Worm (Caenorhabditis elegans): ENCODE data around the gene Y42H9AR.5.

Gene Y42H9AR.5

DNA sequence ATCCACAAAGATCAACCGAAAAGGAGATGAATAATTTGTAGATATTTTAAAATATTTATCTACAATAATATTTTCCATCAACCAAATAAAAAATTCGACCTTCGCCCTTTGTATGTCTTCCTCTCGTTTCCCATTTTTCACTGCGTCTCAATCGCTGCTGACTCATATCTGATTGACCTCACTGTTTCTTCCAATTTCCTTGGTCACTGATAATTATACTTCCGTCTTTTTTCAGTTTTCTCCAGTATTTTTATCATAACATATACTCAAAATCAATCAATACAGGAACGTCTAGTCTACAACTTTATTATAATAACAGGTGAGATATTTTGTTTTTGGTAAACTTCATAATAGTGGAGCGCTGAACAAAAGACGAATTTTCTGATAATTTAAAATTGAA, 36.7 kb downstream of the Y42H9AR.5 start, which contains the start of gene pmk-3 (continued):
- TF ChIP-seq mep-1 (tag; optimal IDR thresholded peaks at IDR 0.05) (peak; percentile 19), nhr-28 (tag; optimal IDR thresholded peaks at IDR 0.05) (peak; percentile 61), gei-8 (GFP tag; optimal IDR thresholded peaks at IDR 0.05) (no peak), nhr-237 (tag; optimal IDR thresholded peaks at IDR 0.05) (no peak), egl-27 (tag; optimal IDR thresholded peaks at IDR 0.05) (no peak), dmd-9 (GFP tag; IDR thresholded peaks at IDR 0.05) (no peak), ceh-20 (GFP tag; IDR thresholded peaks at IDR 0.05) (no peak), daf-12 (tag; optimal IDR thresholded peaks at IDR 0.05) (no peak), nhr-48 (tag; optimal IDR thresholded peaks at IDR 0.05) (no peak), attf-4 (tag; optimal IDR thresholded peaks at IDR 0.05) (no peak), pha-4 (GFP tag; IDR thresholded peaks at IDR 0.05) (no peak), pha-4 (tag; optimal IDR thresholded peaks at IDR 0.05) (no peak), mdt-29 (GFP tag; IDR thresholded peaks at IDR 0.05) (no peak), T20F7.1 (GFP tag; optimal IDR thresholded peaks at IDR 0.05) (no peak)

DNA sequence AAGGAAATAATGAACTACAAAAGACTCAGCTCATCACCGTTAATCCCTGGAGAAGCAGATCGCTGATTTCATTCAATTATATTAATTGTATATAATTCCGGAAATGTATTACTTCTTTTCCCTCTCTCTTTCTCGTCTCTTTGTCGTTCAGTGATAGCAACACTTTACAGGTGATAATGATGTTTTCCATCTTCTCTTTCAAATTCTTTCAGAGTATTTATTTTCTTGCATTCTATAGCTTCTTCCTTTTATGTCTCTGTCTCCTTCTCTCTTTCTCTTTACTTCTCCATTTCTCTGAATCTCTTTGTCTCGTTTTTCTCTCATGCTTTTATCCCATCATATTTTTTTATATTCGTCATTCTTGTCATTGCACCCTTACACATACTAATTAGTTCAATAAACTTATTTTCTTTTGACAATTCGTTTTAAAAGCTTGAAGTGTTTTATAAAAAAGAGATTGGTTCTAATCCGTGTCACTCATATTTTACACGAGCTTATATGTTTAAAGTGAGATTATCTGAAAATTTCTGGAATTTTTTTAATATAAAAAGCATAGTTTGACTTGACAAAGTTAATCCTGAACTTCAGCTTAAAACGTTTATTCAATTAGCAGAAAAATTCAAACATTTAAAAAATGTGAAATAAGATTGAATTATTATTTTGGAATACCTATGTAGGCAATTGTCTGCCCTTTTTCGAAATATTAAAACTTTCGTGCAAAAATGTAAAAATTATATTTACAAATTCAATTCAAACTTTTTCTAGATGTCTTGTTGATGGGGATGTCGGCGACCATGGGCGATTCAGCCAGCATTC, 40.6 kb downstream of the Y42H9AR.5 start, which contains the start of gene pmk-2:
Gene pmk-2 (plus strand): TSS at position 766 of the 816 bp plus-strand sequence.
- TF ChIP-seq dve-1 (tag; optimal IDR thresholded peaks at IDR 0.05; ENCODE audit: insufficient read depth) (peak; percentile 25), daf-16 (GFP tag; optimal IDR thresholded peaks at IDR 0.05) (no peak), daf-16 (tag; optimal IDR thresholded peaks at IDR 0.05) (peak; percentile 83), snpc-4 (tag; optimal IDR thresholded peaks at IDR 0.05) (no peak), pqm-1 (tag; optimal IDR thresholded peaks at IDR 0.05) (peak; percentile 29), lsy-2 (tag; optimal IDR thresholded peaks at IDR 0.05) (peak in 1 of 2 experiments; percentile 22), T20F7.1 (GFP tag; optimal IDR thresholded peaks at IDR 0.05) (peak; percentile 26), mdl-1 (tag; optimal IDR thresholded peaks at IDR 0.05) (peak in 1 of 2 experiments; percentile 18), nhr-42 (GFP tag; IDR thresholded peaks at IDR 0.05) (no peak), mep-1 (tag; optimal IDR thresholded peaks at IDR 0.05) (peak; percentile 37), nhr-77 (tag; optimal IDR thresholded peaks at IDR 0.05) (peak; percentile 47), hlh-11 (tag; optimal IDR thresholded peaks at IDR 0.05) (no peak), unc-62 (GFP tag; optimal IDR thresholded peaks at IDR 0.05 in 1 of 2) (peak in 1 of 2 experiments; percentile 87), unc-62 (tag; optimal IDR thresholded peaks at IDR 0.05) (no peak), aha-1 (tag) (peak; percentile 79), nhr-11 (tag; optimal IDR thresholded peaks at IDR 0.05) (peak; percentile 9)

DNA sequence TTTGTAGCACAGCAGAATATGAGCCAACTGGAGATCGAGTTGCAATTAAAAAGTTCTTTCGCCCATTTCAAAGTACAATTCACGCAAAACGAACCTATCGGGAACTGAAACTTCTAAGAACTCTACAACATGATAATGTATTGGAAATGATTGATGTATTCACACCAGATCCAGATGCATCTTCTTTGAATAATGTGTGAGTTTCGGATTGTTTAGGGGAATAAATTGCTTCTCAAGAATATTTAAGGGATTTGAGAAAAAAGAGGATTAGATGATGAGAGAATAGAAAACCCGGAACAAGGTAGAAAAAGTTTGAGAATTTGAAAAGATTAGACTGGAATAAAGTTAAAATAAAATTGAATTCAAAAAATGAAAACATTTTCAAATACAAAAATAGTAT, 42.0 kb downstream of the Y42H9AR.5 start:
- TF ChIP-seq T26A8.4 (GFP tag; IDR thresholded peaks at IDR 0.05) (peak; percentile 20; the same call in 1 of the 2 replicates), dpl-1 (GFP tag; optimal IDR thresholded peaks at IDR 0.05) (no peak), unc-62 (GFP tag; optimal IDR thresholded peaks at IDR 0.05 in 1 of 2) (no peak), unc-62 (tag; optimal IDR thresholded peaks at IDR 0.05) (no peak), ztf-7 (tag; optimal IDR thresholded peaks at IDR 0.05) (no peak), sdz-12 (GFP tag; optimal IDR thresholded peaks at IDR 0.05) (no peak), mxl-3 (GFP tag; optimal IDR thresholded peaks at IDR 0.05) (no peak), aha-1 (tag) (peak; percentile 13), mdt-29 (GFP tag; IDR thresholded peaks at IDR 0.05) (no peak)

DNA sequence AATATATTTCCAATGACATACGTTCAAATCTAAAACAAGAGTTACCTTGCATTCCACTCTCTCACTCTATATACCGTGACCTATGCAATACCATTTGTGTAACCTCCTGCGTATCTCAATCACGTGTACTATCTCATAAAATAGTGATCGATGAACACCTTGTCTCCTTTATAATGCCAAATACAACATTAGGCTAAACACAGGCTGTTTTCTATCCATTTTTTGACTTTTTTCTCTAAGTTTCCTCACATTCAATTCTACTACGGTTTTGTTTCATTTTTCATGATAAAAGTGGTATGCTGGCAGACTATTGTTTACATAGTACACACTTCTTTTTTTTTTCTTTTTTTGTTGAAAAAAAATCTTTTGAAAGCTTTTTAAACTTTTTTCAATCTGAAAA, 44.0 kb downstream of the Y42H9AR.5 start:
- TF ChIP-seq mep-1 (tag; optimal IDR thresholded peaks at IDR 0.05) = peak; percentile 38
- no peak for TF ChIP-seq daf-16 (GFP tag; optimal IDR thresholded peaks at IDR 0.05)
- peak; percentile 77 for TF ChIP-seq daf-16 (tag; optimal IDR thresholded peaks at IDR 0.05)
- no peak for TF ChIP-seq snpc-4 (tag; optimal IDR thresholded peaks at IDR 0.05)
- no peak for TF ChIP-seq D1046.2 (GFP tag; IDR thresholded peaks at IDR 0.05)
- peak in 1 of 2 experiments; percentile 29 for TF ChIP-seq lsy-2 (tag; optimal IDR thresholded peaks at IDR 0.05)
- peak; percentile 17 for TF ChIP-seq hlh-11 (tag; optimal IDR thresholded peaks at IDR 0.05)
- TF ChIP-seq ceh-32 (tag; optimal IDR thresholded peaks at IDR 0.05; ENCODE audit: poor library complexity) = no peak
- 0 out of 2 replicates have a peak, but pooled peaks have one; percentile 21 for TF ChIP-seq zfp-3 (GFP tag; conservative IDR thresholded peaks at IDR 0.05)
- peak; percentile 83 for TF ChIP-seq aha-1 (tag)
- TF ChIP-seq ceh-82 (tag; optimal IDR thresholded peaks at IDR 0.05) = no peak
- no peak for TF ChIP-seq Y5F2A.4 (GFP tag; optimal IDR thresholded peaks at IDR 0.05)
- TF ChIP-seq nhr-28 (tag; optimal IDR thresholded peaks at IDR 0.05) = peak; percentile 54
- TF ChIP-seq pqm-1 (tag; optimal IDR thresholded peaks at IDR 0.05) = peak; percentile 23
- peak; percentile 93 for TF ChIP-seq hlh-30 (tag; optimal IDR thresholded peaks at IDR 0.05; ENCODE audit: insufficient read depth)
- peak in 1 of 2 experiments; percentile 40 for TF ChIP-seq unc-62 (GFP tag; optimal IDR thresholded peaks at IDR 0.05 in 1 of 2)
- TF ChIP-seq unc-62 (tag; optimal IDR thresholded peaks at IDR 0.05) = no peak
- TF ChIP-seq dve-1 (tag; optimal IDR thresholded peaks at IDR 0.05; ENCODE audit: insufficient read depth) = peak; percentile 91
- TF ChIP-seq hmg-1.1 (GFP tag; IDR thresholded peaks at IDR 0.05) = no peak
- peak; percentile 81 to 90 for TF ChIP-seq mdl-1 (tag; optimal IDR thresholded peaks at IDR 0.05)

Data from whole organism, L4 larva.